Fruit fly (Drosophila melanogaster) whole organism, embryonic: ENCODE results near the gene Rgl.

Experiments
- Ada2b ChIP-seq: fragments of 200-800 bp; sonication (Bioruptor generic); IDR thresholded peaks from 2 replicates; pipeline ENCODE4 v1.3.6; 2022; ENCODE audit warnings: missing biosample characterization, missing genetic modification characterization
- Atf3 ChIP-seq: fragments of 200-800 bp; sonication (Bioruptor generic); optimal IDR thresholded peaks from 3 replicates; lab custom pipeline; 2016; ENCODE audit warnings: missing biosample characterization, missing genetic modification characterization
- B-H2 ChIP-seq: fragments of 200-800 bp; sonication (Bioruptor generic); optimal IDR thresholded peaks from 2 replicates; lab custom pipeline; 2018; ENCODE audit warnings: missing biosample characterization, mild to moderate bottlenecking, missing genetic modification characterization
- CG10274 ChIP-seq: fragments of 200-800 bp; sonication (Bioruptor generic); optimal IDR thresholded peaks from 3 replicates; lab custom pipeline; 2017; ENCODE audit warnings: missing biosample characterization, mild to moderate bottlenecking, missing genetic modification characterization
- CG10462 ChIP-seq: fragments of 200-800 bp; sonication (Bioruptor generic); optimal IDR thresholded peaks from 2 replicates; lab custom pipeline; 2016; ENCODE audit warnings: missing biosample characterization, missing genetic modification characterization
- CG10959 ChIP-seq: fragments of 200-800 bp; sonication (Bioruptor generic); IDR thresholded peaks from 2 replicates; pipeline ENCODE4 v1.3.6; 2022; ENCODE audit warnings: missing biosample characterization, missing genetic modification characterization
- CG11504 ChIP-seq: fragments of 200-800 bp; sonication (Bioruptor generic); optimal IDR thresholded peaks from 3 replicates; lab custom pipeline; 2019; ENCODE audit warnings: missing biosample characterization, mild to moderate bottlenecking, missing genetic modification characterization, moderate library complexity
- CG12942 ChIP-seq: fragments of 200-800 bp; sonication (Bioruptor generic); optimal IDR thresholded peaks from 3 replicates; lab custom pipeline; 2016; ENCODE audit warnings: missing biosample characterization, missing genetic modification characterization
- CG14710 ChIP-seq: fragments of 200-800 bp; sonication (Bioruptor generic); optimal IDR thresholded peaks from 3 replicates; lab custom pipeline; 2019; ENCODE audit warnings: missing biosample characterization, mild to moderate bottlenecking, missing genetic modification characterization, moderate library complexity
- CG15073 ChIP-seq: fragments of 200-800 bp; sonication (Bioruptor generic); optimal IDR thresholded peaks from 2 replicates; lab custom pipeline; 2016; ENCODE audit warnings: missing biosample characterization, missing genetic modification characterization
- CG15269 ChIP-seq: fragments of 200-800 bp; sonication (Bioruptor generic); optimal IDR thresholded peaks from 2 replicates; lab custom pipeline; 2018; ENCODE audit warnings: missing biosample characterization, mild to moderate bottlenecking, missing genetic modification characterization, moderate library complexity
- CG15514 ChIP-seq: fragments of 200-800 bp; sonication (Bioruptor generic); optimal IDR thresholded peaks from 3 replicates; lab custom pipeline; 2017; ENCODE audit warnings: missing biosample characterization, missing genetic modification characterization, mild to moderate bottlenecking, moderate library complexity, missing genetic modification reagents
- CG17802 ChIP-seq: fragments of 200-800 bp; sonication (Bioruptor generic); optimal IDR thresholded peaks from 2 replicates; lab custom pipeline; 2018; ENCODE audit warnings: missing biosample characterization, mild to moderate bottlenecking, missing genetic modification characterization, moderate library complexity
- CG2199 ChIP-seq: fragments of 200-800 bp; sonication (Bioruptor generic); IDR thresholded peaks from 3 replicates; pipeline ENCODE4 v1.3.6; 2022; ENCODE audit warnings: missing biosample characterization, missing genetic modification characterization
- CG32532 ChIP-seq: fragments of 200-800 bp; sonication (Bioruptor generic); IDR thresholded peaks from 2 replicates; pipeline ENCODE4 v1.3.6; 2022; ENCODE audit warnings: missing biosample characterization, missing genetic modification characterization
- CG33557 ChIP-seq: fragments of 200-800 bp; sonication (Bioruptor generic); optimal IDR thresholded peaks from 2 replicates; lab custom pipeline; 2019; ENCODE audit warnings: missing biosample characterization, mild to moderate bottlenecking, missing genetic modification characterization, moderate library complexity
- CG4424 ChIP-seq: fragments of 200-800 bp; sonication (Bioruptor generic); optimal IDR thresholded peaks from 3 replicates; lab custom pipeline; 2016; ENCODE audit warnings: missing biosample characterization, missing genetic modification characterization
- CG6765 ChIP-seq: fragments of 200-800 bp; sonication (Bioruptor generic); optimal IDR thresholded peaks from 3 replicates; lab custom pipeline; 2017; ENCODE audit warnings: missing biosample characterization, mild to moderate bottlenecking, missing genetic modification characterization
- CG8765 ChIP-seq: fragments of 200-800 bp; sonication (Bioruptor generic); IDR thresholded peaks from 2 replicates; pipeline ENCODE4 v1.3.6; 2022; ENCODE audit warnings: missing biosample characterization, missing genetic modification characterization
- CkIIα-i1 ChIP-seq: fragments of 200-800 bp; sonication (Bioruptor generic); IDR thresholded peaks from 2 replicates; pipeline ENCODE4 v1.3.6; 2022; ENCODE audit warnings: missing biosample characterization, missing genetic modification characterization
- D19B ChIP-seq: fragments of 200-800 bp; sonication (Bioruptor generic); optimal IDR thresholded peaks from 2 replicates; lab custom pipeline; 2017; ENCODE audit warnings: missing biosample characterization, mild to moderate bottlenecking, missing genetic modification characterization
- Deaf1 ChIP-seq: fragments of 200-800 bp; optimal IDR thresholded peaks from 3 replicates; lab custom pipeline; 2019; ENCODE audit warnings: missing biosample characterization, mild to moderate bottlenecking, missing genetic modification characterization, moderate library complexity
- E2f1 ChIP-seq: fragments of 200-800 bp; sonication (Bioruptor generic); IDR thresholded peaks from 2 replicates; pipeline ENCODE4 v1.3.6; 2022; ENCODE audit warnings: missing biosample characterization, missing genetic modification characterization
- Fer2 ChIP-seq: fragments of 200-800 bp; sonication (Bioruptor generic); optimal IDR thresholded peaks from 2 replicates; lab custom pipeline; 2018; ENCODE audit warnings: missing biosample characterization, mild to moderate bottlenecking, missing genetic modification characterization, moderate library complexity
- HmgD ChIP-seq: fragments of 200-800 bp; sonication (Bioruptor generic); optimal IDR thresholded peaks from 3 replicates; lab custom pipeline; 2016; ENCODE audit warnings: missing biosample characterization, missing genetic modification characterization
- MTF-1 ChIP-seq: fragments of 200-800 bp; sonication (Bioruptor generic); optimal IDR thresholded peaks from 2 replicates; lab custom pipeline; 2018; ENCODE audit warnings: missing biosample characterization, mild to moderate bottlenecking, missing genetic modification characterization, borderline replicate concordance
- Med ChIP-seq: fragments of 200-800 bp; sonication (Bioruptor generic); peaks from one replicate; lab custom pipeline; 2016; ENCODE audit warnings: missing biosample characterization, missing genetic modification characterization, mild to moderate bottlenecking, inconsistent platforms, moderate library complexity
- NC2β ChIP-seq: fragments of 200-800 bp; sonication (Bioruptor generic); optimal IDR thresholded peaks from 2 replicates; lab custom pipeline; 2016; ENCODE audit warnings: missing biosample characterization, missing genetic modification characterization
- Six4 ChIP-seq: fragments of 200-800 bp; sonication (Bioruptor generic); optimal IDR thresholded peaks from 2 replicates; lab custom pipeline; 2016; ENCODE audit warnings: missing biosample characterization, missing genetic modification characterization
- Sox100B ChIP-seq: fragments of 200-800 bp; sonication (Bioruptor generic); optimal IDR thresholded peaks from 3 replicates; lab custom pipeline; 2018; ENCODE audit warnings: missing biosample characterization, mild to moderate bottlenecking, missing genetic modification characterization
- abd-A ChIP-seq: fragments of 200-800 bp; sonication (Bioruptor generic); optimal IDR thresholded peaks from 3 replicates; lab custom pipeline; 2019; ENCODE audit warnings: missing biosample characterization, mild to moderate bottlenecking, missing genetic modification characterization, moderate library complexity
- cato ChIP-seq: fragments of 200-800 bp; sonication (Bioruptor generic); optimal IDR thresholded peaks from 2 replicates; lab custom pipeline; 2016; ENCODE audit warnings: missing biosample characterization, missing genetic modification characterization, borderline replicate concordance
- ci ChIP-seq: fragments of 200-800 bp; sonication (Bioruptor generic); IDR thresholded peaks from 3 replicates; pipeline ENCODE4 v1.3.6; 2022; ENCODE audit warnings: missing biosample characterization, missing genetic modification characterization
- croc ChIP-seq: fragments of 200-800 bp; sonication (Bioruptor generic); conservative IDR thresholded peaks from 3 replicates; pipeline ENCODE4 v1.3.6; 2022; ENCODE audit warnings: missing biosample characterization, missing genetic modification characterization
- ems ChIP-seq: fragments of 200-800 bp; sonication (Bioruptor generic); optimal IDR thresholded peaks from 3 replicates; lab custom pipeline; 2016; ENCODE audit warnings: missing biosample characterization, missing genetic modification characterization
- ftz-f1 ChIP-seq: fragments of 200-800 bp; sonication (Bioruptor generic); optimal IDR thresholded peaks from 2 replicates; lab custom pipeline; 2016; ENCODE audit warnings: missing biosample characterization, missing genetic modification characterization
- gsb ChIP-seq: fragments of 200-800 bp; sonication (Bioruptor generic); IDR thresholded peaks from 2 replicates; pipeline ENCODE4 v1.3.6; 2022; ENCODE audit warnings: missing biosample characterization, missing genetic modification characterization
- ham ChIP-seq: fragments of 200-800 bp; sonication (Bioruptor generic); IDR thresholded peaks from 2 replicates; pipeline ENCODE4 v1.3.6; 2022; ENCODE audit warnings: missing biosample characterization, missing genetic modification characterization
- jing ChIP-seq: fragments of 200-800 bp; sonication (Bioruptor generic); optimal IDR thresholded peaks from 2 replicates; lab custom pipeline; 2018; ENCODE audit warnings: missing biosample characterization, mild to moderate bottlenecking, missing genetic modification characterization
- nerfin-2 ChIP-seq: fragments of 200-800 bp; sonication (Bioruptor generic); IDR thresholded peaks from 2 replicates; pipeline ENCODE4 v1.3.6; 2022; ENCODE audit warnings: missing biosample characterization, missing genetic modification characterization; ENCODE audit not compliant: partially characterized antibody
- otp ChIP-seq: fragments of 200-800 bp; sonication (Bioruptor generic); IDR thresholded peaks from 3 replicates; pipeline ENCODE4, ENCODE4 v1.3.6; 2022; ENCODE audit warnings: missing biosample characterization, missing genetic modification characterization
- pan ChIP-seq, 4 experiments: fragments of >200 bp in 3 of 4; fragments of 200-800 bp in 1 of 4; sonication (Bioruptor generic) in 1 of 4; optimal IDR thresholded peaks in 3 of 4; IDR thresholded peaks in 1 of 4; 2 replicates each; pipeline versions ENCODE4 v1.3.6 to Lab custom; 2017 to 2022; ENCODE audit warnings: missing biosample characterization in 2 of 4, missing genetic modification characterization in 2 of 4, mixed read lengths in 1 of 4
- peb ChIP-seq: fragments of 200-800 bp; sonication (Bioruptor generic); IDR thresholded peaks from 2 replicates; pipeline ENCODE4 v1.3.6; 2022; ENCODE audit warnings: missing biosample characterization, missing genetic modification characterization
- pita ChIP-seq: fragments of 200-800 bp; sonication (Bioruptor generic); optimal IDR thresholded peaks from 2 replicates; lab custom pipeline; 2017; ENCODE audit warnings: missing biosample characterization, mild to moderate bottlenecking, missing genetic modification characterization
- pros ChIP-seq: fragments of 200-800 bp; sonication (Bioruptor generic); optimal IDR thresholded peaks from 3 replicates; lab custom pipeline; 2019; ENCODE audit warnings: missing biosample characterization, mild to moderate bottlenecking, missing genetic modification characterization, moderate library complexity
- shn ChIP-seq: fragments of 200-800 bp; sonication (Bioruptor generic); optimal IDR thresholded peaks from 3 replicates; lab custom pipeline; 2016; ENCODE audit warnings: missing biosample characterization, missing genetic modification characterization
- sna ChIP-seq: fragments of 200-800 bp; sonication (Bioruptor generic); IDR thresholded peaks from 2 replicates; pipeline ENCODE4 v1.3.6; 2022; ENCODE audit warnings: missing biosample characterization, missing genetic modification characterization; ENCODE audit not compliant: partially characterized antibody
- sqz ChIP-seq: fragments of 200-800 bp; sonication (Bioruptor generic); optimal IDR thresholded peaks from 3 replicates; lab custom pipeline; 2018; ENCODE audit warnings: missing biosample characterization, mild to moderate bottlenecking, missing genetic modification characterization
- zf30C ChIP-seq: fragments of 200-800 bp; sonication (Bioruptor generic); optimal IDR thresholded peaks from 3 replicates; lab custom pipeline; 2018; ENCODE audit warnings: missing biosample characterization, mild to moderate bottlenecking, missing genetic modification characterization

Gene Rgl

dm6 chr3L:13964635-13965501, 39.7 kb upstream of the Rgl start, which contains the start of the genes Meics, Nxf3 and ssp2 (continued):
- TF ChIP-seq shn (GFP tag; lab: Kevin White, UChicago), result no peak
- TF ChIP-seq CG10959 (GFP tag; lab: Robert Waterston, UW), result no peak
- TF ChIP-seq Deaf1 (tag; lab: Kevin White, UChicago), result no peak
- TF ChIP-seq nerfin-2 (GFP tag; lab: Robert Waterston, UW), result peak; percentile 54; the same call in 1 of the 2 replicates
- TF ChIP-seq NC2β (GFP tag; lab: Kevin White, UChicago), result no peak
- no peak for TF ChIP-seq CG11504 (tag; lab: Kevin White, UChicago)
- TF ChIP-seq pros (GFP tag; lab: Kevin White, UChicago), result no peak
- TF ChIP-seq CG33557 (GFP tag; lab: Kevin White, UChicago), result peak; percentile 62
- no peak for TF ChIP-seq gsb
- peak; percentile 36; the same call in 1 of the 2 replicates for TF ChIP-seq CG32532 (GFP tag; lab: Robert Waterston, UW)
- TF ChIP-seq B-H2 (GFP tag; lab: Kevin White, UChicago), result no peak
- TF ChIP-seq CG14710 (tag; lab: Kevin White, UChicago), result peak; percentile 88
- TF ChIP-seq ftz-f1 (GFP tag; lab: Kevin White, UChicago), result no peak
- no peak for TF ChIP-seq CG15073
- no peak for TF ChIP-seq CG2199 (GFP tag; lab: Robert Waterston, UW)
- no peak for TF ChIP-seq CG17802 (tag; lab: Kevin White, UChicago)
- TF ChIP-seq sqz, result no peak
- TF ChIP-seq Six4 (GFP tag; lab: Kevin White, UChicago), result no peak
- no peak for TF ChIP-seq Atf3 (GFP tag; lab: Kevin White, UChicago)
- no peak for TF ChIP-seq Sox100B
- no peak for TF ChIP-seq CG6765
- TF ChIP-seq MTF-1 (GFP tag; lab: Kevin White, UChicago), result no peak
- no peak for TF ChIP-seq CG15269
- TF ChIP-seq E2f1, result no peak
- no peak for TF ChIP-seq CkIIα-i1
- no peak for TF ChIP-seq peb (GFP tag; lab: Robert Waterston, UW)
- no peak for TF ChIP-seq HmgD
- TF ChIP-seq Ada2b, result no peak
- TF ChIP-seq pita (GFP tag; lab: Kevin White, UChicago), result no peak
- TF ChIP-seq otp (GFP tag; lab: Robert Waterston, UW), result no peak
- no peak for TF ChIP-seq cato (GFP tag; lab: Kevin White, UChicago)
- TF ChIP-seq abd-A, result no peak
- 0 out of 3 replicates have a peak, but pooled peaks have one; percentile 45 for TF ChIP-seq ci (GFP tag; lab: Robert Waterston, UW)
- peak; percentile 14 for TF ChIP-seq CG12942 (GFP tag; lab: Kevin White, UChicago)
- no peak for TF ChIP-seq sna (GFP tag; lab: Robert Waterston, UW)
- no peak for TF ChIP-seq CG10274 (GFP tag; lab: Kevin White, UChicago)
- no peak for TF ChIP-seq ham (GFP tag; lab: Robert Waterston, UW)
- TF ChIP-seq pan (optimal IDR thresholded peaks at IDR 0.05; lab: Kevin White, UChicago), result no peak
- no peak for TF ChIP-seq pan (GFP tag; optimal IDR thresholded peaks at IDR 0.05 in 1 of 2, IDR thresholded peaks at IDR 0.05 in 1 of 2)
- no peak for TF ChIP-seq CG4424 (GFP tag; lab: Kevin White, UChicago)
- no peak for TF ChIP-seq jing (GFP tag; lab: Kevin White, UChicago)
- no peak for TF ChIP-seq croc (GFP tag; lab: Robert Waterston, UW)
- TF ChIP-seq CG15514 (GFP tag; lab: Kevin White, UChicago), result no peak
- peak; percentile 84 for TF ChIP-seq Med
- TF ChIP-seq zf30C (GFP tag; lab: Kevin White, UChicago), result no peak
- TF ChIP-seq CG8765 (GFP tag; lab: Robert Waterston, UW), result no peak
- TF ChIP-seq D19B (GFP tag; lab: Kevin White, UChicago), result no peak
- no peak for TF ChIP-seq CG10462
- TF ChIP-seq Fer2, result no peak
- no peak for TF ChIP-seq ems (GFP tag; lab: Kevin White, UChicago)
